Worm (Caenorhabditis elegans) whole organism, young adult: ENCODE measurements around the gene C35B1.7.

Experiments used
- B0019.2 ChIP-seq: fragments of 200-800 bp; sonication (Bioruptor generic); conservative IDR thresholded peaks from 2 replicates; pipeline ENCODE4 v1.3.6; 2022; ENCODE audit warnings: missing genetic modification reagents, missing genetic modification characterization, missing compliant biosample characterization
- B0261.1 ChIP-seq: sonication (generic microtip); optimal IDR thresholded peaks from 2 replicates; lab custom pipeline; 2016; ENCODE audit warnings: mild to moderate bottlenecking, missing genetic modification characterization, moderate library complexity, missing compliant biosample characterization
- C17E4.6 ChIP-seq: fragments of 200-800 bp; sonication (Bioruptor generic); IDR thresholded peaks from 2 replicates; pipeline ENCODE4 v1.3.6; 2022; ENCODE audit warnings: missing genetic modification reagents, missing genetic modification characterization, missing compliant biosample characterization
- F23B12.7 ChIP-seq: sonication (generic microtip); optimal IDR thresholded peaks from 2 replicates; lab custom pipeline; 2017; ENCODE audit warnings: missing genetic modification characterization, mild to moderate bottlenecking, missing compliant biosample characterization, antibody characterized with exemption, moderate library complexity; ENCODE audit not compliant: insufficient read depth
- F33H1.4 ChIP-seq: fragments of 200-800 bp; sonication (Bioruptor generic); IDR thresholded peaks from 2 replicates; pipeline ENCODE4 v1.3.6; 2022; ENCODE audit warnings: missing genetic modification reagents, missing genetic modification characterization, missing compliant biosample characterization
- F37B4.10 ChIP-seq: fragments of 200-800 bp; sonication (Bioruptor generic); IDR thresholded peaks from 2 replicates; pipeline ENCODE4 v1.3.6; 2022; ENCODE audit warnings: missing genetic modification characterization, missing compliant biosample characterization
- F57C9.4 ChIP-seq: sonication (generic microtip); optimal IDR thresholded peaks from 2 replicates; lab custom pipeline; 2017; ENCODE audit warnings: mild to moderate bottlenecking, missing genetic modification characterization, missing compliant biosample characterization
- K11D2.4 ChIP-seq: fragments of 200-800 bp; sonication (Bioruptor generic); IDR thresholded peaks from 2 replicates; pipeline ENCODE4 v1.3.6; 2022; ENCODE audit warnings: missing genetic modification reagents, missing genetic modification characterization, missing compliant biosample characterization
- K12H6.12 ChIP-seq: fragments of 200-800 bp; sonication (Bioruptor generic); optimal IDR thresholded peaks from 2 replicates; lab custom pipeline; 2018; ENCODE audit warnings: mild to moderate bottlenecking, missing genetic modification characterization, missing compliant biosample characterization
- T07F8.4 ChIP-seq: sonication (generic microtip); optimal IDR thresholded peaks from 2 replicates; lab custom pipeline; 2016; ENCODE audit warnings: mild to moderate bottlenecking, missing genetic modification characterization, moderate library complexity, missing compliant biosample characterization
- T26A5.8 ChIP-seq: sonication (generic microtip); optimal IDR thresholded peaks from 2 replicates; lab custom pipeline; 2016; ENCODE audit warnings: missing genetic modification characterization, missing compliant biosample characterization
- Y53G8AR.9 ChIP-seq: fragments of 200-800 bp; sonication (Bioruptor generic); conservative IDR thresholded peaks from 2 replicates; pipeline ENCODE4 v1.3.6; 2022; ENCODE audit warnings: missing genetic modification reagents, missing genetic modification characterization, missing compliant biosample characterization
- Y56A3A.18 ChIP-seq: fragments of 200-800 bp; sonication (Bioruptor generic); IDR thresholded peaks from 2 replicates; pipeline ENCODE4 v1.3.6; 2022; ENCODE audit warnings: missing genetic modification reagents, missing genetic modification characterization, missing compliant biosample characterization
- Y79H2A.3 ChIP-seq: fragments of 200-800 bp; sonication (Bioruptor generic); conservative IDR thresholded peaks from 2 replicates; pipeline ENCODE4 v1.3.6; 2022; ENCODE audit warnings: missing genetic modification reagents, missing genetic modification characterization, missing compliant biosample characterization
- bed-1 ChIP-seq: fragments of 200-800 bp; sonication (Bioruptor generic); IDR thresholded peaks from 2 replicates; pipeline ENCODE4 v1.3.6; 2022; ENCODE audit warnings: missing genetic modification reagents, missing genetic modification characterization, missing compliant biosample characterization
- ceh-91 ChIP-seq: fragments of 200-800 bp; sonication (Bioruptor generic); IDR thresholded peaks from 2 replicates; pipeline ENCODE4 v1.3.6; 2022; ENCODE audit warnings: missing genetic modification reagents, missing genetic modification characterization, missing compliant biosample characterization
- chd-7 ChIP-seq: sonication (generic microtip); optimal IDR thresholded peaks from 2 replicates; lab custom pipeline; 2016; ENCODE audit warnings: mild to moderate bottlenecking, missing genetic modification characterization, moderate library complexity, missing compliant biosample characterization
- dpl-1 ChIP-seq: fragments of 150-350 bp; optimal IDR thresholded peaks from 2 replicates; lab custom pipeline; 2014; ENCODE audit warnings: missing biosample characterization, missing genetic modification reagents, missing genetic modification characterization
- ekl-4 ChIP-seq: fragments of 200-800 bp; sonication (Bioruptor generic); IDR thresholded peaks from 2 replicates; pipeline ENCODE4 v1.3.6; 2022; ENCODE audit warnings: missing genetic modification reagents, missing genetic modification characterization, missing compliant biosample characterization
- him-1 ChIP-seq: sonication (generic microtip); optimal IDR thresholded peaks from 2 replicates; lab custom pipeline; 2016; ENCODE audit warnings: missing genotype, missing genetic modification reagents, missing genetic modification characterization, missing compliant biosample characterization
- lag-1 ChIP-seq: fragments of 200-800 bp; sonication (Bioruptor generic); IDR thresholded peaks from 2 replicates; pipeline ENCODE4 v1.3.6; 2022; ENCODE audit warnings: missing genetic modification reagents, missing genetic modification characterization, missing compliant biosample characterization
- let-526 ChIP-seq: fragments of 200-800 bp; sonication (Bioruptor generic); IDR thresholded peaks from 2 replicates; pipeline ENCODE4 v1.3.6; 2022; ENCODE audit warnings: missing genetic modification reagents, missing genetic modification characterization, missing compliant biosample characterization
- madf-10 ChIP-seq: sonication (generic microtip); optimal IDR thresholded peaks from 2 replicates; lab custom pipeline; 2016; ENCODE audit warnings: mild to moderate bottlenecking, missing genetic modification characterization, missing compliant biosample characterization
- madf-3 ChIP-seq: fragments of 200-800 bp; sonication (Bioruptor generic); IDR thresholded peaks from 2 replicates; pipeline ENCODE4 v1.3.6; 2022; ENCODE audit warnings: missing genetic modification reagents, missing genetic modification characterization, missing compliant biosample characterization
- nfya-1 ChIP-seq: sonication (generic microtip); optimal IDR thresholded peaks from 2 replicates; lab custom pipeline; 2017; ENCODE audit warnings: antibody characterized with exemption, missing compliant biosample characterization, missing genetic modification characterization, borderline replicate concordance; ENCODE audit not compliant: insufficient read depth
- nfya-2 ChIP-seq: fragments of 200-800 bp; sonication (Bioruptor generic); IDR thresholded peaks from 2 replicates; pipeline ENCODE4 v1.3.6; 2022; ENCODE audit warnings: missing genetic modification reagents, missing genetic modification characterization, missing compliant biosample characterization
- nhr-179 ChIP-seq: sonication (generic microtip); optimal IDR thresholded peaks from 2 replicates; lab custom pipeline; 2016; ENCODE audit warnings: mild to moderate bottlenecking, missing genetic modification characterization, missing compliant biosample characterization
- pbrm-1 ChIP-seq: fragments of 200-800 bp; sonication (Bioruptor generic); IDR thresholded peaks from 2 replicates; pipeline ENCODE4 v1.3.6; 2022; ENCODE audit warnings: missing genetic modification reagents, missing genetic modification characterization, missing compliant biosample characterization
- rpc-1 ChIP-seq, 2 experiments: fragments of 150-350 bp in 1 of 2; sonication (generic microtip) in 1 of 2; optimal IDR thresholded peaks; 2 replicates each; lab custom pipeline; 2014 to 2018; ENCODE audit warnings: missing biosample characterization in 1 of 2, missing genetic modification characterization in 1 of 2, missing genetic modification reagents in 1 of 2, missing genotype in 1 of 2
- sptf-2 ChIP-seq: fragments of 200-800 bp; sonication (Bioruptor generic); optimal IDR thresholded peaks from 2 replicates; lab custom pipeline; 2018; ENCODE audit warnings: mild to moderate bottlenecking, missing genetic modification characterization, missing compliant biosample characterization
- tbx-9 ChIP-seq: sonication (generic microtip); optimal IDR thresholded peaks from 2 replicates; lab custom pipeline; 2016; ENCODE audit warnings: borderline replicate concordance, missing genetic modification characterization, inconsistent platforms, missing compliant biosample characterization
- unc-62 ChIP-seq: fragments of 150-350 bp; optimal IDR thresholded peaks from 2 replicates; lab custom pipeline; 2014; ENCODE audit warnings: missing biosample characterization, missing genetic modification reagents, missing genetic modification characterization
- ztf-18 ChIP-seq: sonication (generic microtip); optimal IDR thresholded peaks from 2 replicates; lab custom pipeline; 2016; ENCODE audit warnings: missing genotype, mild to moderate bottlenecking, missing genetic modification characterization, missing compliant biosample characterization
- ztf-25 ChIP-seq: fragments of 200-800 bp; sonication (Bioruptor generic); IDR thresholded peaks from 2 replicates; pipeline ENCODE4 v1.3.6; 2022; ENCODE audit warnings: missing genetic modification reagents, missing genetic modification characterization, missing compliant biosample characterization
- ztf-26 ChIP-seq: sonication (generic microtip); optimal IDR thresholded peaks from 2 replicates; lab custom pipeline; 2017; ENCODE audit warnings: missing genetic modification characterization, missing compliant biosample characterization

C35B1.7 gene

DNA sequence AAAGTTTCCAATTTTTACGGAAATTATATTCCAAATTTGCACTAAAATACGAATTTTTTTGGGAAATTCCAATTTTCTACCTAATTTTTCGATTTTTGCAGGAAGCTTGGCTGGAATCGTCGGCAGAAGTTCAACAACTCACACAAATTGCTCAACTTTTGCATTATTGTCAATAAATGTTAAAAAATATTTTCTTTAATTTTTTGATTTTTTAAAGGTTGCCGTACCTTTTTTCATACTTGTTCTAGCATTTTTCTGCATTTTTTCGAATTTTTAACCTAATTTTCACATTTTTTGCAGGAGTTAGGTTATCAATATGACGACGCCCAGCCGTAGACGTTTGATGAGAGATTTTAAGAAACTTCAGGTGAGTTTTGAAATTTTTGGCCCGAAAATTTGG is 6.1 kb upstream of the C35B1.7 start, which contains the start of gene ubc-1:
ubc-1 (plus strand) TSS at position 301 of the 400 bp plus-strand sequence.
- TF ChIP-seq B0019.2 (GFP tag; lab: Robert Waterston, UW) (no peak), F33H1.4 (GFP tag; lab: Robert Waterston, UW) (no peak), T26A5.8 (no peak), nfya-2 (GFP tag; lab: Robert Waterston, UW) (no peak), Y79H2A.3 (GFP tag; lab: Robert Waterston, UW) (no peak), C17E4.6 (GFP tag; lab: Robert Waterston, UW) (no peak), nhr-179 (tag; lab: Kevin White, UChicago) (no peak), Y56A3A.18 (GFP tag; lab: Robert Waterston, UW) (no peak), F37B4.10 (GFP tag; lab: Robert Waterston, UW) (no peak), ztf-25 (GFP tag; lab: Robert Waterston, UW) (no peak)

DNA sequence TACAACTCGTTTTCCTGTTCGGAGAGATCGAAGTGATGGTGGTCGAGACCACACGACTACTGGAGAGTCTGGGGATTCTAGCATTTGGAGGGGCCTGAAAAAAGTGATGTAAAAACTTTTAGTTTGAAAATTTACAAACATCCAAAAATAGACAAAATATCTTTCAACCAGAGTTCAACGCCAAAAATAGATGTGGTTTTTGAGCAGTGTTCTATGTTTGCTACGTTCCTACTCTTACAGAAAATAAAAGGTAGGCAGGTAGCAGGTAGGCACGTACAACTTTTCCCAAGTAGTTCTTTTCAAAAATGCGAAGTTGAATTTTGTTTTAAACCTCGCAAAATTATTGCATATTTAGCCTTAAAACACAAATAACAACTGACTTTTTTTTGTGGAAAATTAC is 3.5 kb downstream of the C35B1.7 start, which contains the start of gene F49F1.14:
F49F1.14 (minus strand) TSS at position 101 of the 400 bp plus-strand sequence.
- TF ChIP-seq F57C9.4 (no peak), ztf-18 (tag; lab: Kevin White, UChicago) (no peak), K11D2.4 (GFP tag; lab: Robert Waterston, UW) (no peak), ekl-4 (GFP tag; lab: Robert Waterston, UW) (no peak), bed-1 (no peak), ztf-26 (tag; lab: Kevin White, UChicago) (no peak), nfya-1 (no peak), K12H6.12 (tag; lab: Kevin White, UChicago) (no peak)

DNA sequence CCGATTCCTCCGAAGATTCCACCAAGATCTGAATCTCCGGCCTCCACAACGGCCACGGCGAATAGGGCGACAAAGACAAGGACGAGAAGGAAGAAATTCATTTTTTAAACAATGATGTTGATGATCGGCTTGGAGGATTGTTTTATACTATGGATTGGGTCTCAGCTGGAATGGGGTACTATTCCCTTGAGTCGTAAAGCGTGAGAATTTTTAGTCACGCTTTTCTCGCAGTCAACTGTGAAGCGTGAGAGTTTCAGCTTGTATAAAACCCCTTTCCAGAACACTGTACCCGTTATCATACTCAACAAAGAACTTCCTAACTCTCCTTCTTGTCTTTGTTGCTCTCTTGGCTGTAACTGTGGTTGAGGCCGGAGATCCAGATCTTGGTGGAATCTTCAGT is 5.7 kb downstream of the C35B1.7 start, which contains the start of gene F49F1.15:
F49F1.15 (minus strand) TSS at position 101 of the 400 bp plus-strand sequence.
- TF ChIP-seq madf-10 (tag; lab: Kevin White, UChicago) (no peak), unc-62 (no peak), Y53G8AR.9 (GFP tag; lab: Robert Waterston, UW) (no peak), ceh-91 (GFP tag; lab: Robert Waterston, UW) (no peak), F23B12.7 (tag; lab: Kevin White, UChicago) (no peak), pbrm-1 (GFP tag; lab: Robert Waterston, UW) (no peak), sptf-2 (GFP tag; lab: Kevin White, UChicago) (no peak), F37B4.10 (GFP tag; lab: Robert Waterston, UW) (no peak), Y56A3A.18 (GFP tag; lab: Robert Waterston, UW) (no peak), let-526 (GFP tag; lab: Robert Waterston, UW) (no peak), rpc-1 (optimal IDR thresholded peaks at IDR 0.05; lab: Kevin White, UChicago) (no peak), rpc-1 (tag; optimal IDR thresholded peaks at IDR 0.05; lab: Kevin White, UChicago) (no peak), him-1 (tag; lab: Kevin White, UChicago) (no peak), madf-3 (GFP tag; lab: Robert Waterston, UW) (no peak), lag-1 (no peak), tbx-9 (tag; lab: Kevin White, UChicago) (no peak), chd-7 (tag; lab: Kevin White, UChicago) (no peak), T07F8.4 (tag; lab: Kevin White, UChicago) (no peak), B0261.1 (tag; lab: Kevin White, UChicago) (no peak), dpl-1 (GFP tag; lab: Kevin White, UChicago) (no peak)
